Worm (Caenorhabditis elegans) whole organism, L3 larva: ENCODE measurements around the gene fipr-14.

Source experiments
- ZK546.5 ChIP-seq: sonication (generic microtip); optimal IDR thresholded peaks from 2 replicates; lab custom pipeline; 2017; ENCODE audit warnings: missing biosample characterization, missing genetic modification characterization
- aly-2 ChIP-seq: fragments of 150-350 bp; optimal IDR thresholded peaks from 2 replicates; lab custom pipeline; 2014; ENCODE audit warnings: missing biosample characterization, missing genetic modification characterization
- egl-27 ChIP-seq: sonication (generic microtip); optimal IDR thresholded peaks from 4 replicates; lab custom pipeline; 2017; ENCODE audit warnings: missing biosample characterization, missing genetic modification reagents, missing genetic modification characterization
- elt-2 ChIP-seq: sonication (generic microtip); optimal IDR thresholded peaks from 2 replicates; lab custom pipeline; 2016; ENCODE audit warnings: missing genetic modification reagents, mild to moderate bottlenecking, missing genetic modification characterization, missing compliant biosample characterization
- fkh-10 ChIP-seq: sonication (generic microtip); optimal IDR thresholded peaks from 2 replicates; lab custom pipeline; 2017; ENCODE audit warnings: missing biosample characterization, missing genetic modification reagents, missing genetic modification characterization
- nhr-28 ChIP-seq: fragments of 150-350 bp; optimal IDR thresholded peaks from 2 replicates; lab custom pipeline; 2014; ENCODE audit warnings: missing biosample characterization, missing genetic modification characterization
- snpc-4 ChIP-seq: fragments of 150-350 bp; optimal IDR thresholded peaks from 2 replicates; lab custom pipeline; 2014; ENCODE audit warnings: missing biosample characterization, missing genetic modification characterization
- unc-62 ChIP-seq: fragments of 150-350 bp; sonication (generic microtip); optimal IDR thresholded peaks from 4 replicates; lab custom pipeline; 2014; ENCODE audit warnings: missing biosample characterization, missing genetic modification reagents, missing genetic modification characterization
- ztf-11 ChIP-seq: fragments of 150-350 bp; optimal IDR thresholded peaks from 2 replicates; lab custom pipeline; 2014; ENCODE audit warnings: missing biosample characterization, missing genetic modification characterization

ce11 chrIV:10898160-10898559 is 21.2 kb downstream of the fipr-14 start:
- no peak for TF ChIP-seq aly-2
- no peak for TF ChIP-seq elt-2
- TF ChIP-seq ztf-11, result no peak
- no peak for TF ChIP-seq egl-27
- no peak for TF ChIP-seq ZK546.5 (tag; lab: Kevin White, UChicago)
- TF ChIP-seq snpc-4, result no peak
- TF ChIP-seq unc-62 (GFP tag; lab: Kevin White, UChicago), result no peak
- TF ChIP-seq nhr-28 (tag; lab: Kevin White, UChicago), result no peak
- no peak for TF ChIP-seq fkh-10 (GFP tag; lab: Kevin White, UChicago)
